Worm (Caenorhabditis elegans) whole organism, dauer: ENCODE data around the gene T04G9.6.

ENCODE experiments used
- unc-62 ChIP-seq: sonication (generic microtip); optimal IDR thresholded peaks from 2 replicates; lab custom pipeline; 2017; ENCODE audit warnings: missing biosample characterization, missing genetic modification reagents, missing genetic modification characterization

The T04G9.6 gene

DNA sequence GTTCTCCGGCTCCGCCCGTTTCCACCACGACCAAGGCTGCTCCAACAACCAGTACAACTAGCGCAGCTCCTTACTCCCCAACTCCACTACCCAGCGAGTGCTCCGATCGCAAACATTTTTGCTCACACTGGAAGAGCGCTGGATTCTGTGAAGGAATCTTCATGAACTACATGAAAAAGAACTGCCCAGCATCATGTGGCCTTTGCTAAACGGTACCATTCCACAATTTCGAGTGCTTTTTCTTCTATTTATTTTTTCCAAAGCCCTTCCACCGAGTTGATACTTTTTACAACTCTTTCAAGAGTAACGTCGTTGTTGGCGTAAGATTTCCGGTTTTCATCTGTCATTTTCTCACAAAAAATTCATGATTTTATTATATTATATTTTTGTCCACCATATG lies 4.7 kb downstream of the T04G9.6 start:
- no peak for TF ChIP-seq unc-62 (GFP tag; lab: Kevin White, UChicago)

DNA sequence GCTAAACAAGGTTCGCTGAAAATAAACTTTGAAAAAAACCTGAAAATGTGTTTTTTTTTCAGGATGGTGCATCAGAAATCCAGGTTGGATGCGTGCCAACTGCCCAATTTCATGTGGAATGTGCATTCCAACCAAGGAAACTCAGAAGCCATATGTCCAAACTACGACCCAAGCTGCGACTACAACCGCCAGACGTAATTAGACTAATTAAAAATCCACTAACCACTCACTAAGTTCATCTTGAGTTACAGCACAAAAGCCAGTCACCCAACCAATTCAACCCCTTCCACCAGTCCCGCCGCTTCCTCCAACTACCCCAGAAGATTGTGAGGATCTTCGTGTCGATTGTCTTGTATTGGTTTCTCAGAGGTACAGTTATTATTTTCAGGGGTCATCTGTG lies 5.5 kb downstream of the T04G9.6 start:
- TF ChIP-seq unc-62 (GFP tag; lab: Kevin White, UChicago) = no peak

DNA sequence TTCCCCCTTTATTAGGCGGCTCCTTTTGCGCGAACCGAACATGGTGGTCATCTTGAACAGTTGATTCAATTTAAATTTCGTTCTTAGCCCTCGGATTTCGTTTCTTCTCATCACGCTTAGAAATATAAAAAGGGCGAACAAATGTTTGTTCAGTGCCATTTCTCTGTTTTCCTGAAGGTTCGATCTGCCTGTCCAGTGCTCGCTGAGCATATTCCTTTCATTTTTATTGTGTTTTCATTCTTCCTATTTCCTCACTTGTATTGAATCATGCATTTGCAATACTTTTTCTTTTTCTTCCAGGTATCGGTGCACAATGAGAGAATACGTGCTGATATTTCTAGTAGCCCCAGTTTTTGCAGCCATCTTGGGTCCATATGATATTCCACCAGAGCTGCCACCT lies 7.3 kb downstream of the T04G9.6 start, which contains the start of gene nas-15:
Gene nas-15 (plus strand): TSS at position 301 of the 400 bp plus-strand sequence.
- TF ChIP-seq unc-62 (GFP tag; lab: Kevin White, UChicago) = no peak

DNA sequence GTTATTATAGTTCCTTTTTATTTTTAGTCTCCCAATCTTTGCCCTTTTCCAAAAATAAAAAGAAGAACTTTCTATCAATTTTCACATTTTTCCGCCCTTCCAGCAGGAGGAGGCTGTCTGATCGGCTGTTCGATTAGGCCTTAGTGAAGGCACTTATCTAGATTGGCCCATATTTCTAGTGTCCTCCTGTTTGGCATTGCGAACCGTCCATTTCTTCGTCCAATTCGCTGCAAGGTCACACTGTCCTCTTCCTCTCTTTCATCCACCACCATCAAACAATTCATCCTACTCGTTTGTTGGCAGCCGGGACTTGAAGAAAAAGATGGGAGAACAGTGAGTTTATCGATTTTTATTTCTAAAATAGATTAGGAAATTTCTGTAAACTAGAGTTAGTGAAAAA lies 12.6 kb downstream of the T04G9.6 start, which contains the start of gene T04G9.4:
Gene T04G9.4 (plus strand): TSS at position 293 of the 400 bp plus-strand sequence.
- TF ChIP-seq unc-62 (GFP tag; lab: Kevin White, UChicago) = no peak

DNA sequence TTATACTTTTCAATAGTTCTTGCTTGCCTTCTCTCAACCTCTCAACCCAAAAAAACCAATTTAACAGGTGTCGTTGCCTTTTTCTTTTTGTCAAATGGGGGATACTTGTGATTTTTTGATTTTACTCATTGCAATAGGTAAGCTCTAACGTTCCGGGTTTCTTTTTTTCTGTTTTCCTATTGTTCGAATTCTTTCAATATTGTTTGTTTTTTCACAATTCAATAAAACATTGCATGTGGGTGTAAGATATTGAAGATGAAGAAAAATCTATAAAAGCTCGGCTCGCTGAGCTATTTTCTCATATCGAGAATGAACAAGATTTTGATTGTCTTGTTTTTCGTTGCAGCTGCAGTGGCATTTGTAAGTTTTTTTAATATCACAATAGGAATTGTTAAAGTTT lies 14.2 kb downstream of the T04G9.6 start, which contains the start of gene T04G9.7:
Gene T04G9.7 (plus strand): TSS at position 301 of the 400 bp plus-strand sequence.
- no peak for TF ChIP-seq unc-62 (GFP tag; lab: Kevin White, UChicago)

DNA sequence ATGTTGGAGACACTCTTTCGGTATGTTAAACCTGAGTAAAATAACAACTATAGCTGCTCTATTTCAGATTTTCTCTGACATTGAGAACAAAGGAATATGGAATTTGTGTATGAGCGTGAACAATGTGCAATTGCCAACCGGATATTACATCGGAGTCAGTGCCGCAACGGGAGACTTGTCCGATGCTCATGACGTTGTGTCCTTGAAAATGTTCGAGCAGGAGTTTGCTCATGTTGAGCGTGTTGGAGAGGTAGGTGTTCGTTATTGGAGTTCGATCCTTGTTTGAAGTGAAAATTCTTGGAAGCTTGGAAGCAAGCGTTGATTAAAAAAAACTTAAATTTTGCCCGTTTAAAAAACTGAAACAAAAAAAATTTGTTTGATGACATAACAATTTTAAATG lies 15.2 kb downstream of the T04G9.6 start:
- no peak for TF ChIP-seq unc-62 (GFP tag; lab: Kevin White, UChicago)

DNA sequence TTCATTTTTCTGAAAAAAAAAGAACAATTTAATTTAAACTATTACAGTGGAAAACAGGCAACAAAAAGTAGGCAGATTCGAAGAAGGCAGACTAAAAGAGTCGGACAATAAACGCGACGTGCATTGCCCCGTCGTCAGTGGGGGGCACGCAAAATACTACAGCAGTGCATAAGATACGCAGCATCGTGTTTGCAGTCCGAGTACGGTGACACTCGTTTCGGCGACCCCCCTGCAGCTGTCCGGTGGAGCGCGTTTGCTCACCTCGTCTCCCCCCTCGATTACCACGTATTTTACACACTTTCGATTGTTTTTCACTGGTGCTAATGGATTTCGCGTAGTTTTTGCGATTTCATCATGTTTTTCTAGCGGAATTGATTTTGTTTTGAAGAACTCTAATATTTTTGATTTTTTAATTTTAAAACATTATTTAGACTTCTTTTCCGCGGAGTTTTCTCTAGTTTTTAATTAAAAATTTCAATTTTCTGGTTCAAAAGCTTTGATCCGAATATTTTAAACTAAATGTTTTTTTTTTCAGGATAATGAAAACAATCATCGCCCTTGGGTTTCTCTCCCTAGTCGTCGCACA lies 16.6 kb downstream of the T04G9.6 start, which contains the start of the genes trap-2 and ile-2:
Gene trap-2 (minus strand): TSS at position 9 of the 586 bp plus-strand sequence.
Gene ile-2 (plus strand): TSS at position 536 of the 586 bp plus-strand sequence.
- TF ChIP-seq unc-62 (GFP tag; lab: Kevin White, UChicago) = no peak

DNA sequence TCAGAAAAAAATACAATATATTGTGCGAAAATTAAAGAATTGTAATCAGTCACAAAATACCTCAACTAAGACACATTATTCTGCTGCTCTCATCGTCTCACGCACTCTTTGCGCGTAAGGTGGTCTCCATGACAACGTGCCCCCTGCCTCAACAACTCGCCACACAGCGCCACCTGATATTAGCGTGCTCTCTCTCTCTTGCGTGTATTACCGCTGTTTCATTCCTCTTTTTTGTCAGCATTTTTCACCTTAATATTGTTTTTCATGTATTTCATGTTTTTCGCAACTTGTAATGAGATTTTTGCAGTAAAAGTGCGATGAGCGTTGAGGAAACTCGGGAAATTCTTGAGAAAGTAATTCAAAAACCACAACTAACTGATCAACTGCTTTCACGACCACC lies 21.3 kb downstream of the T04G9.6 start, which contains the start of gene dyf-11:
Gene dyf-11 (plus strand): TSS at position 301 of the 400 bp plus-strand sequence.
- TF ChIP-seq unc-62 (GFP tag; lab: Kevin White, UChicago) = no peak

DNA sequence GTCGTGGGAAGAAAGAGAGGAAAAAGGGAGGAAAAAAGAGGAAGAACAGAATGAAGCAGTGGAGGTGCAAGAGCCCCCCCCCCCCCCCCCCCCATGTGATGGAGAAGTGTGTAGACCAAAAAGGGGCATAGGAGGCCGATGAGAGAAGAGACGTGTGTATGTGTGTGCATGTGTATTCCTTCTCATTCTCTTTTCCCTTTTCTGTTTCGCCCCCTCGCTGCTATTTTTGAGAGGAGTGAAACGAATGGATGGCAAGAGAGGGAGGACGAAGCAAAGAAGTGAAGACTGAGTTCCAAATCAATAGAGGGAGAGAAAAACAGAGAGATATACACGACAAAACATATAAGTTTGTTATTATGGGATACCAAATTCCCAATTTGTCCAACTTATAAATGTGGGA lies 24.2 kb downstream of the T04G9.6 start:
- no peak for TF ChIP-seq unc-62 (GFP tag; lab: Kevin White, UChicago)

DNA sequence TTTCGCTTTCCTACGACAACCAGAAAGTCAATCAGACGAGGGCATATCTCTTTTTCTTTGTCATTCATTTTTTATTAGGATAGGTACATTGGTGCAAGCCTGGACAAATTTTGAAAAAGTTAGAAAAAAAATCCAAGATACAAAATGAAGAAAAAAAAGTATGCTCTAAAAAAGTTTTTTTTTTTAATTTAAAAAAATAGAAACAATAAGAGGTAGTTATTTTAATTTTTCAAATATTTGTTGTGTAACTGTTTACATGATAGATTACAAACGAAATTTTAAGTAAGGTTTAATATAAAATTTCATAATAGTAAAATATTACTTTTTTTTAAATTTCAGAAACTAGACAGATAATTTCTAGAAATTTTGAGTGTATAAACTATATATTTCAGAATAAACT lies 25.1 kb downstream of the T04G9.6 start, which contains the start of gene aex-3:
Gene aex-3 (minus strand): TSS at position 101 of the 400 bp plus-strand sequence.
- TF ChIP-seq unc-62 (GFP tag; lab: Kevin White, UChicago) = no peak

DNA sequence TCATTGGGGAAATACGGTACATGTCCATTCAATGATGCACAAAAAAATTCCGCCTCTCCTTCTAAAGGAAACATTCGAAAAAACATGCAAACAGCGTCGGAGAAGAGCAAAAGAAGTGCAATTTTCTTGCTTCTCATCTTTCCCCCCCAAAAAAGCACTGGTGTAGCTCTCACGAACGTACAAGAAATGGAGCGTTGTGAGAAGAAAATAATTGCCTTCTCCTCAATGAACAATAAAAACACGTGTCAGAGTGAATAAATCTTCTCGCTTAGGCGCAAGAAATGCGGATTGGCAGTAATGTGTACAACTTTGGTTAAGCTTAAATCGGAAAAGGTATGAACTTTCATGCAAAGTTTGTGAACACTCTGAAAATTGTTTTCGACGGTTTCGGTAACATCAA lies 36.4 kb downstream of the T04G9.6 start:
- TF ChIP-seq unc-62 (GFP tag; lab: Kevin White, UChicago) = no peak

DNA sequence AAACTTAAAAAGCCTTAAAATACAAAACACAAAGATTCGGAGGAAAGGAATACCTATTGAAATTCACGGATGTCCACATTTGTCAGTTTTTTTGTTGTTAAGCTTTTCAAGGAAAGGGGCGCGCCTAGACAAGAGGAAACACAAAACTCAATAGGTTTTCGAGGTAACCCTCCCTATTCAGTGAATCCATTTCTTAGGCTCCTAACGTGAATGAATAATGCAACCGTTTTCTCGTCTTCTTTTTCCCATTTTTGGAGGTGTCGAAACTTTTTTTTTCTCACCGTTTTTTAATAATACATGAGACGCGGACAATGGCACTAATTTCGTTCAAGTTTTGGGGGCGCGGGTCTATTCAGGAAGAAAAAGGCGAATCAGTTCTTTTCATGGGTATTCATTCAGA lies 47.8 kb downstream of the T04G9.6 start:
- TF ChIP-seq unc-62 (GFP tag; lab: Kevin White, UChicago) = no peak

DNA sequence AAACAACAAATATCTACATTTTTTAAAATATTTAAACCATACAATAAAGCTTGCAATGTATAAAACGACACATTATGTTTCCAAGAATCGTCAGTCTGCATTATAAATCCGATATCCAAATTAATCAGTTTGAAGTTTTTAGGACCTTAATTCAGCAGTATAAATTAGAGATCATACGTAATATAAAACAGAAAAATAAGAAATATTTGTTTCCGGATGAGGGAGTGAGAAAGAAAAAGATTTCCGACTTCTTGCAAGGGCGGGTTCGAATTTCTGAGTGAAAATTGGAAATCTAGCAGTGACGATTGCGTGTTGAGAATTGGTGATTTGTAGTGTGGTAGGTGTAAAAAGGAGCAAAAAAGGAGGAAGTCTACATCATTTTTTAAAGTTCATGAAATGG lies 49.2 kb downstream of the T04G9.6 start, which contains the start of gene npr-19:
Gene npr-19 (minus strand): TSS at position 101 of the 400 bp plus-strand sequence.
- TF ChIP-seq unc-62 (GFP tag; lab: Kevin White, UChicago) = no peak
